Fruit fly (Drosophila melanogaster) whole organism, prepupa: ENCODE measurements around the gene Acp95EF.

ENCODE experiments used
- Blimp-1 ChIP-seq: fragments of 200-800 bp; sonication (Bioruptor generic); optimal IDR thresholded peaks from 3 replicates; lab custom pipeline; 2017; ENCODE audit warnings: missing biosample characterization, missing genetic modification characterization, mild to moderate bottlenecking, moderate library complexity, missing genetic modification reagents
- CG10631 ChIP-seq: fragments of 200-800 bp; sonication (Bioruptor generic); optimal IDR thresholded peaks from 2 replicates; lab custom pipeline; 2016; ENCODE audit warnings: missing biosample characterization, missing genetic modification characterization
- CG10669 ChIP-seq: fragments of 200-800 bp; sonication (Bioruptor generic); optimal IDR thresholded peaks from 3 replicates; lab custom pipeline; 2018; ENCODE audit warnings: missing biosample characterization, mild to moderate bottlenecking, missing genetic modification characterization, moderate library complexity
- CG11294 ChIP-seq: fragments of 200-800 bp; sonication (Bioruptor generic); IDR thresholded peaks from 2 replicates; pipeline ENCODE4 v1.3.6; 2022; ENCODE audit warnings: missing biosample characterization, missing genetic modification characterization
- CG11762 ChIP-seq: fragments of 200-800 bp; sonication (Bioruptor generic); optimal IDR thresholded peaks from 3 replicates; lab custom pipeline; 2016; ENCODE audit warnings: missing biosample characterization, missing genetic modification characterization; ENCODE audit not compliant: insufficient read depth
- CG11902 ChIP-seq: fragments of 200-800 bp; sonication (Bioruptor generic); optimal IDR thresholded peaks from 3 replicates; lab custom pipeline; 2016; ENCODE audit warnings: missing biosample characterization, missing genetic modification characterization
- CG16779 ChIP-seq: fragments of 200-800 bp; sonication (Bioruptor generic); optimal IDR thresholded peaks from 3 replicates; lab custom pipeline; 2017; ENCODE audit warnings: missing biosample characterization, mild to moderate bottlenecking, missing genetic modification characterization
- CG3032 ChIP-seq: fragments of 200-800 bp; optimal IDR thresholded peaks from 2 replicates; lab custom pipeline; 2019; ENCODE audit warnings: missing biosample characterization, mild to moderate bottlenecking, missing genetic modification characterization, moderate library complexity
- CG31627 ChIP-seq: fragments of 200-800 bp; sonication (Bioruptor generic); optimal IDR thresholded peaks from 3 replicates; lab custom pipeline; 2016; ENCODE audit warnings: missing biosample characterization, missing genetic modification characterization
- CG32006 ChIP-seq: fragments of 200-800 bp; sonication (Bioruptor generic); optimal IDR thresholded peaks from 3 replicates; lab custom pipeline; 2017; ENCODE audit warnings: missing biosample characterization, mild to moderate bottlenecking, missing genetic modification characterization
- CG34406 ChIP-seq: fragments of 200-800 bp; sonication (Bioruptor generic); optimal IDR thresholded peaks from 3 replicates; lab custom pipeline; 2016; ENCODE audit warnings: missing biosample characterization, missing genetic modification characterization
- CG3919 ChIP-seq: fragments of 200-800 bp; sonication (Bioruptor generic); optimal IDR thresholded peaks from 3 replicates; lab custom pipeline; 2016; ENCODE audit warnings: missing biosample characterization, missing genetic modification characterization
- CG4318 ChIP-seq: fragments of 200-800 bp; sonication (Bioruptor generic); optimal IDR thresholded peaks from 3 replicates; lab custom pipeline; 2017; ENCODE audit warnings: missing biosample characterization, mild to moderate bottlenecking, missing genetic modification characterization
- CG6163 ChIP-seq: fragments of 200-800 bp; sonication (Bioruptor generic); IDR thresholded peaks from 3 replicates; pipeline ENCODE4 v1.3.6; 2022; ENCODE audit warnings: missing biosample characterization, missing genetic modification characterization
- CG6276 ChIP-seq: fragments of 200-800 bp; sonication (Bioruptor generic); optimal IDR thresholded peaks from 2 replicates; lab custom pipeline; 2017; ENCODE audit warnings: missing biosample characterization, mild to moderate bottlenecking, missing genetic modification characterization
- CG6792 ChIP-seq: fragments of 200-800 bp; sonication (Bioruptor generic); optimal IDR thresholded peaks from 3 replicates; lab custom pipeline; 2016; ENCODE audit warnings: missing biosample characterization, missing genetic modification characterization
- CG6854 ChIP-seq: fragments of 200-800 bp; sonication (Bioruptor generic); optimal IDR thresholded peaks from 2 replicates; lab custom pipeline; 2017; ENCODE audit warnings: missing biosample characterization, mild to moderate bottlenecking, missing genetic modification characterization
- CG8119 ChIP-seq: fragments of 200-800 bp; sonication (Bioruptor generic); IDR thresholded peaks from 3 replicates; pipeline ENCODE4 v1.3.6; 2022; ENCODE audit warnings: missing biosample characterization, missing genetic modification characterization
- CG8319 ChIP-seq: fragments of 200-800 bp; sonication (Bioruptor generic); optimal IDR thresholded peaks from 3 replicates; lab custom pipeline; 2016; ENCODE audit warnings: missing biosample characterization, missing genetic modification characterization
- CG8632 ChIP-seq: fragments of 200-800 bp; sonication (Bioruptor generic); optimal IDR thresholded peaks from 3 replicates; lab custom pipeline; 2016; ENCODE audit warnings: missing biosample characterization, missing genetic modification characterization
- Eip78C ChIP-seq: fragments of 200-800 bp; sonication (Bioruptor generic); peaks from one replicate; lab custom pipeline; 2016; ENCODE audit warnings: missing biosample characterization, missing genetic modification characterization
- Ets21C ChIP-seq: fragments of 200-800 bp; sonication (Bioruptor generic); optimal IDR thresholded peaks from 3 replicates; lab custom pipeline; 2016; ENCODE audit warnings: missing biosample characterization, missing genetic modification characterization
- Gug ChIP-seq: fragments of 200-800 bp; sonication (Bioruptor generic); IDR thresholded peaks from 2 replicates; pipeline ENCODE4 v1.3.6; 2022; ENCODE audit warnings: missing biosample characterization, missing genetic modification characterization
- Hr38 ChIP-seq: sonication (Bioruptor generic); optimal IDR thresholded peaks from 2 replicates; lab custom pipeline; 2016; ENCODE audit warnings: missing biosample characterization, missing genetic modification characterization
- Hr39 ChIP-seq: fragments of 200-800 bp; sonication (Bioruptor generic); optimal IDR thresholded peaks from 2 replicates; lab custom pipeline; 2016; ENCODE audit warnings: missing biosample characterization, missing genetic modification characterization
- Hr4 ChIP-seq: fragments of 200-800 bp; sonication (Bioruptor generic); optimal IDR thresholded peaks from 3 replicates; lab custom pipeline; 2016; ENCODE audit warnings: missing biosample characterization, missing genetic modification characterization
- Lpt ChIP-seq: fragments of 200-800 bp; sonication (Bioruptor generic); optimal IDR thresholded peaks from 3 replicates; lab custom pipeline; 2016; ENCODE audit warnings: missing biosample characterization, missing genetic modification characterization
- OdsH ChIP-seq: fragments of 200-800 bp; sonication (Bioruptor generic); optimal IDR thresholded peaks from 3 replicates; lab custom pipeline; 2016; ENCODE audit warnings: missing biosample characterization, missing genetic modification characterization
- Sox102F ChIP-seq: fragments of 200-800 bp; sonication (Bioruptor generic); optimal IDR thresholded peaks from 2 replicates; lab custom pipeline; 2016; ENCODE audit warnings: missing biosample characterization, mild to moderate bottlenecking, missing genetic modification characterization
- Sox14 ChIP-seq: fragments of 200-800 bp; sonication (Bioruptor generic); optimal IDR thresholded peaks from 3 replicates; lab custom pipeline; 2016; ENCODE audit warnings: missing biosample characterization, missing genetic modification characterization
- Sox15 ChIP-seq: fragments of 200-800 bp; sonication (Bioruptor generic); optimal IDR thresholded peaks from 3 replicates; lab custom pipeline; 2016; ENCODE audit warnings: missing biosample characterization, missing genetic modification characterization
- acj6 ChIP-seq: fragments of 200-800 bp; sonication (Bioruptor generic); optimal IDR thresholded peaks from 3 replicates; lab custom pipeline; 2016; ENCODE audit warnings: missing biosample characterization, missing genetic modification characterization
- cyc ChIP-seq: fragments of 200-800 bp; sonication (Bioruptor generic); optimal IDR thresholded peaks from 3 replicates; lab custom pipeline; 2016; ENCODE audit warnings: missing biosample characterization, missing genetic modification characterization
- dac ChIP-seq: fragments of 200-800 bp; sonication (Bioruptor generic); optimal IDR thresholded peaks from 2 replicates; lab custom pipeline; 2017; ENCODE audit warnings: missing biosample characterization, mild to moderate bottlenecking, missing genetic modification characterization
- dsx ChIP-seq: fragments of 200-800 bp; optimal IDR thresholded peaks from 3 replicates; lab custom pipeline; 2019; ENCODE audit warnings: missing biosample characterization, mild to moderate bottlenecking, missing genetic modification characterization, moderate library complexity; ENCODE audit not compliant: poor library complexity, severe bottlenecking
- eg ChIP-seq: fragments of 200-800 bp; sonication (Bioruptor generic); IDR thresholded peaks from 3 replicates; pipeline ENCODE4 v1.3.6; 2022; ENCODE audit warnings: missing biosample characterization, missing genetic modification characterization
- esn ChIP-seq: fragments of 200-800 bp; sonication (Bioruptor generic); optimal IDR thresholded peaks from 2 replicates; lab custom pipeline; 2016; ENCODE audit warnings: missing biosample characterization, mild to moderate bottlenecking, missing genetic modification characterization, moderate library complexity
- lz ChIP-seq: fragments of 200-800 bp; sonication (Bioruptor generic); optimal IDR thresholded peaks from 3 replicates; lab custom pipeline; 2016; ENCODE audit warnings: missing biosample characterization, missing genetic modification characterization
- net ChIP-seq: fragments of 200-800 bp; sonication (Bioruptor generic); optimal IDR thresholded peaks from 3 replicates; lab custom pipeline; 2016; ENCODE audit warnings: missing biosample characterization, missing genetic modification characterization
- pdm3 ChIP-seq: fragments of 200-800 bp; sonication (Bioruptor generic); optimal IDR thresholded peaks from 3 replicates; lab custom pipeline; 2016; ENCODE audit warnings: missing biosample characterization, missing genetic modification characterization
- salr ChIP-seq, 2 experiments: fragments of 200-800 bp; sonication (Bioruptor generic); optimal IDR thresholded peaks; 3 replicates each; lab custom pipeline; 2016 to 2018; ENCODE audit warnings: missing biosample characterization in 2 of 2, missing genetic modification characterization in 2 of 2, mild to moderate bottlenecking in 1 of 2
- spab ChIP-seq: fragments of 200-800 bp; sonication (Bioruptor generic); optimal IDR thresholded peaks from 2 replicates; lab custom pipeline; 2017; ENCODE audit warnings: missing biosample characterization, mild to moderate bottlenecking, missing genetic modification characterization, missing genetic modification reagents
- ss ChIP-seq, 2 experiments: fragments of 200-800 bp; sonication (Bioruptor generic); optimal IDR thresholded peaks; 2 replicates in 1 of 2; 3 replicates in 1 of 2; lab custom pipeline; 2017 to 2018; ENCODE audit warnings: mild to moderate bottlenecking in 2 of 2, missing biosample characterization in 2 of 2, missing genetic modification characterization in 2 of 2, moderate library complexity in 1 of 2
- topi ChIP-seq: fragments of 200-800 bp; sonication (Bioruptor generic); optimal IDR thresholded peaks from 3 replicates; lab custom pipeline; 2016; ENCODE audit warnings: missing biosample characterization, missing genetic modification characterization

The Acp95EF gene

DNA sequence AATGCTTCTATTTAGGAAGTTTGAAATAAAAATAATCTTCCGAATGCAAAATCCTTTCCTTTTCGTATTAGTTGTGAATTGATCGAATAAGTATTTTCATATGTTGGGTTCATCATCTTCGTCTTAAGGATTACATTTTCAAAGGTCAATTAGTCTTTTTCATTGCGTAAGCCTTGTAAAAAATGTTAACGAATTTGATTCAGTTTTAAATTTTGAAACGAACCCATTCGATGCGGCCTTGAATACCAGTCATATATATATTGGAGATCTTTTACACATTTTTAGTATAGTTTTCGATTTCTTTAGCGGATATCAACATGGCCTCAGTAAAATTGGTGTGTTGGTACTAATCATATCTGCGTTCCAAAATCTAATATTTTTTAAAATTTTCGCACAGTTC, at the start of gene Acp95EF:
TSS of gene Acp95EF (plus strand) at position 301 of the 400 bp plus-strand sequence.
- TF ChIP-seq CG6854 (no peak), CG4318 (GFP tag; lab: Kevin White, UChicago) (no peak), CG6792 (no peak), CG8319 (GFP tag; lab: Kevin White, UChicago) (no peak), ss (GFP tag; optimal IDR thresholded peaks at IDR 0.05; lab: Kevin White, UChicago) (no peak), CG32006 (GFP tag; lab: Kevin White, UChicago) (no peak), CG8632 (GFP tag; lab: Kevin White, UChicago) (no peak), dac (GFP tag; lab: Kevin White, UChicago) (no peak), CG10631 (GFP tag; lab: Kevin White, UChicago) (no peak), Blimp-1 (GFP tag; lab: Kevin White, UChicago) (no peak), CG16779 (tag; lab: Kevin White, UChicago) (no peak)

- TF ChIP-seq CG16779 (tag; lab: Kevin White, UChicago): no peak
- TF ChIP-seq CG11902 (GFP tag; lab: Kevin White, UChicago): no peak
- peak; percentile 34 for TF ChIP-seq Eip78C (GFP tag; lab: Kevin White, UChicago)
- TF ChIP-seq eg (GFP tag; lab: Robert Waterston, UW): no peak
- TF ChIP-seq Gug: no peak
- TF ChIP-seq Hr38 (GFP tag; lab: Kevin White, UChicago): no peak
- TF ChIP-seq, all 60 proteins: peak for 1
Observed at dm6 chr3R:24186188-24186587, 42.6 kb upstream of the Acp95EF start, which contains the start of gene mora. mora (plus strand) TSS chr3R:24186359.

DNA sequence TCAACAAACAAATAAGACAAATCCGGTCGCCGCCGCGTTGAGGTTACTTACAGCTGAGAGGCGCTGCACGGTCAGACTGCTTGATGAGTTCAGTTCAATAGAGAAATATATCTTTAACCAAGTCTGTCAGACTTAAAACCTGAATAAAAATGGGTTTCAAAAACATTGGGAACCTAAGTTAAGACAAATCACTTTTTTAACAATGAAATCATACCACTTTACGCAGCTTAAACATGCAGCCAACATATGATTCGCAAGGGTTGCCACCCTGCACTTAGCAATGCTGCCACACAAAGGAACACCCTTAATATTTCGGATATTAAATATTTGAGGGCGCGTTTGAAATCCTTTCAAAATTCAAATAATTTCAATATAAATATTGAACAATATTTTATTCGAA, 40.2 kb upstream of the Acp95EF start, which contains the start of gene CG5515:
TSS of gene CG5515 (minus strand) at position 278 of the 400 bp plus-strand sequence.
- TF ChIP-seq CG6163 (GFP tag; lab: Robert Waterston, UW): peak; percentile 64
- peak; percentile 14; the same call in 1 of the 2 replicates for TF ChIP-seq CG11294 (GFP tag; lab: Robert Waterston, UW)
- TF ChIP-seq acj6: peak; percentile 63
- peak; percentile 78 for TF ChIP-seq Hr4 (GFP tag; lab: Kevin White, UChicago)
- TF ChIP-seq CG10631 (GFP tag; lab: Kevin White, UChicago): peak; percentile 62
- TF ChIP-seq Lpt (GFP tag; lab: Kevin White, UChicago): no peak
- TF ChIP-seq eg (GFP tag; lab: Robert Waterston, UW): peak; percentile 57; the same call in 2 of the 3 replicates
- peak; percentile 45 for TF ChIP-seq CG11902 (GFP tag; lab: Kevin White, UChicago)
- TF ChIP-seq CG6854: no peak
- no peak for TF ChIP-seq CG3919
- peak; percentile 26 for TF ChIP-seq CG11762 (GFP tag; lab: Kevin White, UChicago)
- peak; percentile 67 for TF ChIP-seq Ets21C (GFP tag; lab: Kevin White, UChicago)
- TF ChIP-seq topi (GFP tag; lab: Kevin White, UChicago): peak; percentile 75
- peak; percentile 81 for TF ChIP-seq esn (GFP tag; lab: Kevin White, UChicago)
- TF ChIP-seq Sox14: peak; percentile 79
- peak; percentile 78 for TF ChIP-seq Eip78C (GFP tag; lab: Kevin White, UChicago)
- TF ChIP-seq CG8632 (GFP tag; lab: Kevin White, UChicago): peak; percentile 22
- no peak for TF ChIP-seq Blimp-1 (GFP tag; lab: Kevin White, UChicago)
- TF ChIP-seq CG31627 (GFP tag; lab: Kevin White, UChicago): peak; percentile 80
- TF ChIP-seq CG10669: no peak
- no peak for TF ChIP-seq spab (GFP tag; lab: Kevin White, UChicago)
- peak; percentile 73 for TF ChIP-seq OdsH (GFP tag; lab: Kevin White, UChicago)
- TF ChIP-seq CG34406 (GFP tag; lab: Kevin White, UChicago): peak; percentile 63
- TF ChIP-seq lz (GFP tag; lab: Kevin White, UChicago): peak; percentile 77
- peak; percentile 52 for TF ChIP-seq CG4318 (GFP tag; lab: Kevin White, UChicago)
- TF ChIP-seq dac (GFP tag; lab: Kevin White, UChicago): peak; percentile 14
- TF ChIP-seq Sox15 (GFP tag; lab: Kevin White, UChicago): peak; percentile 64
- TF ChIP-seq cyc (GFP tag; lab: Kevin White, UChicago): peak; percentile 57
- no peak for TF ChIP-seq dsx (GFP tag; lab: Kevin White, UChicago)
- no peak for TF ChIP-seq salr (GFP tag; optimal IDR thresholded peaks at IDR 0.05; lab: Kevin White, UChicago)
- peak; percentile 48 for TF ChIP-seq net (GFP tag; lab: Kevin White, UChicago)
- TF ChIP-seq CG32006 (GFP tag; lab: Kevin White, UChicago): peak; percentile 65
- peak; percentile 74 for TF ChIP-seq pdm3 (GFP tag; lab: Kevin White, UChicago)
- TF ChIP-seq CG8119 (GFP tag; lab: Robert Waterston, UW): peak; percentile 35; the same call in 1 of the 3 replicates
- peak; percentile 48 for TF ChIP-seq CG3032 (tag; lab: Kevin White, UChicago)
- TF ChIP-seq CG6792: peak; percentile 45
- TF ChIP-seq Sox102F (GFP tag; lab: Kevin White, UChicago): no peak
- no peak for TF ChIP-seq CG6276 (GFP tag; lab: Kevin White, UChicago)
- TF ChIP-seq CG8319 (GFP tag; lab: Kevin White, UChicago): peak; percentile 40
- TF ChIP-seq Hr39 (GFP tag; lab: Kevin White, UChicago): peak; percentile 82
